Worm (Caenorhabditis elegans) whole organism, L2 larva: ENCODE results near the gene sma-2.

Experiments used
- ama-1 ChIP-seq: fragments of 150-350 bp; optimal IDR thresholded peaks from 2 replicates; lab custom pipeline; 2018; ENCODE audit warnings: inconsistent platforms
- egl-27 ChIP-seq: sonication (generic microtip); optimal IDR thresholded peaks from 3 replicates; lab custom pipeline; 2017; ENCODE audit warnings: missing biosample characterization, missing genetic modification reagents, missing genetic modification characterization
- lin-13 ChIP-seq: fragments of 150-350 bp; optimal IDR thresholded peaks from 2 replicates; lab custom pipeline; 2014; ENCODE audit warnings: missing biosample characterization, missing genetic modification reagents, missing genetic modification characterization
- lsy-2 ChIP-seq, 2 experiments: fragments of 150-350 bp in 1 of 2; sonication (generic microtip) in 1 of 2; optimal IDR thresholded peaks; 2 replicates each; lab custom pipeline; 2014 to 2017; ENCODE audit warnings: missing biosample characterization in 2 of 2, missing genetic modification characterization in 2 of 2
- nhr-12 ChIP-seq: fragments of 150-350 bp; optimal IDR thresholded peaks from 2 replicates; lab custom pipeline; 2014; ENCODE audit warnings: missing biosample characterization, missing genetic modification characterization
- nhr-237 ChIP-seq: fragments of 150-350 bp; optimal IDR thresholded peaks from 2 replicates; lab custom pipeline; 2014; ENCODE audit warnings: missing biosample characterization, missing genetic modification characterization
- snpc-4 ChIP-seq: fragments of 150-350 bp; optimal IDR thresholded peaks from 2 replicates; lab custom pipeline; 2014; ENCODE audit warnings: missing biosample characterization, missing genetic modification characterization
- unc-62 ChIP-seq: fragments of 150-350 bp; optimal IDR thresholded peaks from 2 replicates; lab custom pipeline; 2014; ENCODE audit warnings: missing biosample characterization, missing genetic modification reagents, missing genetic modification characterization
- ztf-1 ChIP-seq: fragments of 200-800 bp; sonication (Bioruptor generic); conservative IDR thresholded peaks from 2 replicates; pipeline ENCODE4 v1.3.6; 2022; ENCODE audit warnings: missing genetic modification characterization, missing compliant biosample characterization

DNA sequence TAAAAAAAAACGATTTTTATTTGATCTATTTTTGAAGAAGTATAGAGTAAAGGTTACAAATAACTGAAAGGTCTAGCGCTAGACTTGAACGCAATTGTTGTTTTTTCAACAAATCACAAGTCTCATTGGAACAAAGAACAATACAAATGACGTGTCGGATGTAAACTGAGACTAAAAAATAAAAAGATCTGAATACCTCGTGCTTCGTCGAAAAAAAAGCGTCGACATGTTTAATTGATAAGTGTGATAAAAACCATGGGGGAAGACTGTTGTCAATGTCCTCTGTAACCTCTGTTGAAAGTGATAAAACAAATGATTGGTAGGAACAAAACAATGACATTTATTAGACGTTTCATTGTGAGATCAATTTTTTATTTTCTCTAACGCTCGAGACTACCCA lies 33.3 kb downstream of the sma-2 start:
- TF ChIP-seq lsy-2 (tag; optimal IDR thresholded peaks at IDR 0.05; lab: Kevin White, UChicago) = peak in 1 of 2 experiments; percentile 4
- no peak for TF ChIP-seq unc-62 (GFP tag; lab: Kevin White, UChicago)
- no peak for TF ChIP-seq nhr-12 (tag; lab: Kevin White, UChicago)
- no peak for TF ChIP-seq ama-1 (lab: Kevin White, UChicago)
- TF ChIP-seq egl-27 (tag; lab: Kevin White, UChicago) = no peak
- TF ChIP-seq lin-13 (GFP tag; lab: Kevin White, UChicago) = no peak
- no peak for TF ChIP-seq nhr-237 (tag; lab: Kevin White, UChicago)
- TF ChIP-seq snpc-4 (tag; lab: Kevin White, UChicago) = no peak
- TF ChIP-seq ztf-1 (GFP tag; lab: Robert Waterston, UW) = no peak
